Worm (Caenorhabditis elegans) whole organism, L4/young adult: Measurements from ENCODE around the gene tald-1.

Experiments
- dao-5 ChIP-seq: sonication (generic microtip); optimal IDR thresholded peaks from 2 replicates; lab custom pipeline; 2016; ENCODE audit warnings: missing genotype, missing genetic modification characterization, moderate library complexity, missing compliant biosample characterization
- him-1 ChIP-seq: sonication (generic microtip); optimal IDR thresholded peaks from 2 replicates; lab custom pipeline; 2016; ENCODE audit warnings: missing genotype, missing genetic modification reagents, missing genetic modification characterization, missing compliant biosample characterization

DNA sequence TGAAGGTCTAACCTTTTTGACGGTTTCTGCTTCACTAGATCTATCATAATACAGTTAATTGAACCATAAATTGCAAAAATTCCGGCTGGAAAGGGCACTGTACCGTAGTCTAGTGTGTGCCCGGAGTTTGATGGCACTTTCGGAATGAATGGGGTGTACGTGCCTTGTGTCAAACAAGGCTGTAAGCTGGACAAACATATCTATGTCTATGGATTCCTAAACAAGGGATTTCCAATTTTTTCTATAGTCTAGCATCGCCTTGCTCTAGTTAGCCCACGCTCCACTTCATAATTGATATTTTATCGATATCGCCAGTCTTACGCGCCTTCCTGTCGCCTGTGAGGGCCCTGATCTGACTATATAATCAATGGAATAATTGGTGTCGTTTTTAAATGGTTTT is 39.9 kb upstream of the tald-1 start, which contains the start of gene oac-52:
- TF ChIP-seq him-1 (tag; lab: Kevin White, UChicago) (no peak), dao-5 (tag; lab: Kevin White, UChicago) (no peak)
